Worm (Caenorhabditis elegans) whole organism, early embryonic: ENCODE measurements around the gene sulp-4.

Experiments used
- B0310.2 ChIP-seq: sonication (generic microtip); optimal IDR thresholded peaks from 2 replicates; lab custom pipeline; 2016; ENCODE audit warnings: mild to moderate bottlenecking, missing genetic modification characterization, missing compliant biosample characterization
- F13C5.2 ChIP-seq: sonication (generic microtip); optimal IDR thresholded peaks from 2 replicates; lab custom pipeline; 2017; ENCODE audit warnings: mild to moderate bottlenecking, missing genetic modification characterization, inconsistent platforms, missing compliant biosample characterization
- aly-1 ChIP-seq: sonication (generic microtip); optimal IDR thresholded peaks from 2 replicates; lab custom pipeline; 2016; ENCODE audit warnings: missing genetic modification characterization, missing compliant biosample characterization
- ama-1 ChIP-seq: fragments of 150-350 bp; optimal IDR thresholded peaks from 2 replicates; lab custom pipeline; 2014
- ceh-13 ChIP-seq: fragments of 200-800 bp; sonication (Bioruptor generic); optimal IDR thresholded peaks from 2 replicates; lab custom pipeline; 2018; ENCODE audit warnings: mild to moderate bottlenecking, missing genetic modification characterization, missing compliant biosample characterization
- ceh-36 ChIP-seq: sonication (generic microtip); optimal IDR thresholded peaks from 2 replicates; lab custom pipeline; 2016; ENCODE audit warnings: missing genetic modification characterization, inconsistent platforms, missing compliant biosample characterization
- ets-7 ChIP-seq: sonication (generic microtip); optimal IDR thresholded peaks from 2 replicates; lab custom pipeline; 2016; ENCODE audit warnings: missing genotype, missing genetic modification characterization, missing compliant biosample characterization
- flt-1 ChIP-seq: fragments of 200-800 bp; sonication (Bioruptor generic); IDR thresholded peaks from 2 replicates; pipeline ENCODE4 v1.3.6; 2022; ENCODE audit warnings: missing genetic modification characterization, missing compliant biosample characterization
- hmbx-1 ChIP-seq: sonication (generic microtip); optimal IDR thresholded peaks from 2 replicates; lab custom pipeline; 2016; ENCODE audit warnings: mild to moderate bottlenecking, missing genetic modification characterization, missing compliant biosample characterization
- hmg-4 ChIP-seq: fragments of 200-800 bp; sonication (Bioruptor generic); optimal IDR thresholded peaks from 2 replicates; lab custom pipeline; 2018; ENCODE audit warnings: mild to moderate bottlenecking, missing genetic modification characterization, missing compliant biosample characterization
- hnd-1 ChIP-seq: sonication (generic microtip); optimal IDR thresholded peaks from 2 replicates; lab custom pipeline; 2016; ENCODE audit warnings: missing genetic modification characterization, missing compliant biosample characterization
- pes-1 ChIP-seq: fragments of 200-800 bp; sonication (Bioruptor generic); IDR thresholded peaks from 2 replicates; pipeline ENCODE4 v1.3.6; 2022; ENCODE audit warnings: missing genetic modification reagents, missing genetic modification characterization, missing compliant biosample characterization
- scrt-1 ChIP-seq: fragments of 200-800 bp; sonication (Bioruptor generic); IDR thresholded peaks from 2 replicates; pipeline ENCODE4 v1.3.6; 2022; ENCODE audit warnings: missing genetic modification characterization, missing compliant biosample characterization
- sea-1 ChIP-seq: fragments of 200-800 bp; sonication (Bioruptor generic); conservative IDR thresholded peaks from 2 replicates; pipeline ENCODE4 v1.3.6; 2022; ENCODE audit warnings: missing genetic modification characterization, missing compliant biosample characterization
- tbx-11 ChIP-seq: fragments of 200-800 bp; sonication (Bioruptor generic); IDR thresholded peaks from 2 replicates; pipeline ENCODE4 v1.3.6; 2022; ENCODE audit warnings: missing genetic modification characterization, missing compliant biosample characterization
- tbx-37 ChIP-seq: fragments of 200-800 bp; sonication (Bioruptor generic); conservative IDR thresholded peaks from 2 replicates; pipeline ENCODE4 v1.3.6; 2022; ENCODE audit warnings: missing genetic modification reagents, missing genetic modification characterization, missing compliant biosample characterization
- tra-4 ChIP-seq: sonication (generic microtip); optimal IDR thresholded peaks from 2 replicates; lab custom pipeline; 2017; ENCODE audit warnings: missing genetic modification characterization, missing compliant biosample characterization

Gene sulp-4

ce11 chrV:11888656-11889055 lies 13.5 kb downstream of the sulp-4 start:
- no peak for TF ChIP-seq hnd-1
- TF ChIP-seq tra-4 (tag; lab: Kevin White, UChicago) = no peak
- no peak for TF ChIP-seq pes-1 (GFP tag; lab: Robert Waterston, UW)
- TF ChIP-seq flt-1 = no peak
- no peak for TF ChIP-seq hmg-4 (GFP tag; lab: Kevin White, UChicago)
- no peak for TF ChIP-seq ama-1
- no peak for TF ChIP-seq tbx-11
- no peak for TF ChIP-seq B0310.2 (tag; lab: Kevin White, UChicago)
- no peak for TF ChIP-seq ceh-36 (tag; lab: Kevin White, UChicago)
- TF ChIP-seq scrt-1 (GFP tag; lab: Robert Waterston, UW) = no peak
- TF ChIP-seq aly-1 (tag; lab: Kevin White, UChicago) = no peak
- no peak for TF ChIP-seq hmbx-1
- no peak for TF ChIP-seq F13C5.2 (tag; lab: Kevin White, UChicago)
- no peak for TF ChIP-seq ceh-13 (GFP tag; lab: Kevin White, UChicago)
- TF ChIP-seq sea-1 (GFP tag; lab: Robert Waterston, UW) = no peak

ce11 chrV:11889115-11889935 lies 14.2 kb downstream of the sulp-4 start:
- no peak for TF ChIP-seq ets-7 (tag; lab: Kevin White, UChicago)
- TF ChIP-seq tbx-37 (GFP tag; lab: Robert Waterston, UW) = no peak
- no peak for TF ChIP-seq tbx-11
- TF ChIP-seq F13C5.2 (tag; lab: Kevin White, UChicago) = no peak
- no peak for TF ChIP-seq B0310.2 (tag; lab: Kevin White, UChicago)
- TF ChIP-seq scrt-1 (GFP tag; lab: Robert Waterston, UW) = no peak
- TF ChIP-seq ceh-13 (GFP tag; lab: Kevin White, UChicago) = no peak
- TF ChIP-seq hmbx-1 = no peak
- TF ChIP-seq hmg-4 (GFP tag; lab: Kevin White, UChicago) = no peak
- TF ChIP-seq ceh-36 (tag; lab: Kevin White, UChicago) = no peak
- TF ChIP-seq ama-1 = no peak
- TF ChIP-seq tra-4 (tag; lab: Kevin White, UChicago) = no peak
- TF ChIP-seq pes-1 (GFP tag; lab: Robert Waterston, UW) = no peak
- TF ChIP-seq flt-1 = no peak
- TF ChIP-seq hnd-1 = no peak

ce11 chrV:11891143-11891862 lies 16.1 kb downstream of the sulp-4 start, which contains the start of the genes sodh-2 and srx-76:
sodh-2 (minus strand) TSS chrV:11891243.
srx-76 (plus strand) TSS chrV:11891812.
- TF ChIP-seq hmg-4 (GFP tag; lab: Kevin White, UChicago) (no peak), flt-1 (no peak), scrt-1 (GFP tag; lab: Robert Waterston, UW) (no peak), hnd-1 (no peak), ets-7 (tag; lab: Kevin White, UChicago) (no peak), ceh-13 (GFP tag; lab: Kevin White, UChicago) (no peak), B0310.2 (tag; lab: Kevin White, UChicago) (no peak), pes-1 (GFP tag; lab: Robert Waterston, UW) (no peak), sea-1 (GFP tag; lab: Robert Waterston, UW) (no peak), F13C5.2 (tag; lab: Kevin White, UChicago) (no peak), ama-1 (no peak), aly-1 (tag; lab: Kevin White, UChicago) (no peak), tra-4 (tag; lab: Kevin White, UChicago) (no peak), tbx-11 (no peak), ceh-36 (tag; lab: Kevin White, UChicago) (no peak), hmbx-1 (no peak)

ce11 chrV:11893975-11894374 lies 18.8 kb downstream of the sulp-4 start, which contains the start of gene K12G11.6:
K12G11.6 (plus strand) TSS chrV:11894331.
- TF ChIP-seq pes-1 (GFP tag; lab: Robert Waterston, UW) = no peak
- TF ChIP-seq ama-1 = no peak
- no peak for TF ChIP-seq hmg-4 (GFP tag; lab: Kevin White, UChicago)
- TF ChIP-seq ceh-36 (tag; lab: Kevin White, UChicago) = no peak
- no peak for TF ChIP-seq ets-7 (tag; lab: Kevin White, UChicago)
- no peak for TF ChIP-seq hmbx-1
- no peak for TF ChIP-seq B0310.2 (tag; lab: Kevin White, UChicago)
- TF ChIP-seq aly-1 (tag; lab: Kevin White, UChicago) = no peak

DNA sequence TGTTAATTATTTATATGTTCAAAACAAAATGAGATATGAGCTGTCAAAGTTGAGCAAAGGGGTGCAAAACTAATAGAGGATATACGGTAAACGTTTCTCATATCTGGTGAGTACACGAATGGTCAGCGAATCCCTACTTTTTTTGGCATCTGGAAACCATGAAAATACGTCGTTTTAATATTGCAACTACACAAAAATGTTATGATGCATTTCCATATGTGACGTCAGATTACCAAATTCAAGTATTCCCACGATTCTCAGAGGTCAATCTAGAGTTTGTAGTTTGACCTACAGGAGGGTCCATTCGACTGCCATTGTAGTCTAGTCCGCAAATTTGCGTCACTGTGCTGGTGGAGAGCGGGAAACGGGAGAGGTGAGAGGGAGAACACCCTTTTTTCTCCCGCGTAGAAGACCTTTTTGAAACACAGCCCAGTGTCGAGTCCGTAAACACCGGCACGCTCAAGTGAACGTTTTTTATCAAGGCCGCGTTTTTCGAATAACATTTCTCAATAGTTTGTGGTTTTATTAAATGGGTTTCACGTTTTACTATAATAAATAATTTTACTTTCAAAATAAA lies 21.2 kb downstream of the sulp-4 start:
- TF ChIP-seq ceh-36 (tag; lab: Kevin White, UChicago) (no peak), hnd-1 (no peak), hmg-4 (GFP tag; lab: Kevin White, UChicago) (peak; percentile 55)

- TF ChIP-seq flt-1 (no peak), aly-1 (tag; lab: Kevin White, UChicago) (no peak), ceh-36 (tag; lab: Kevin White, UChicago) (no peak), B0310.2 (tag; lab: Kevin White, UChicago) (no peak), tbx-37 (GFP tag; lab: Robert Waterston, UW) (no peak)
These were observed 22.4 kb downstream of the sulp-4 start for ce11 chrV:11897604-11898003.

ce11 chrV:11899149-11899548 lies 24.0 kb downstream of the sulp-4 start, which contains the start of gene sma-1:
sma-1 (plus strand) TSS chrV:11899449.
- TF ChIP-seq scrt-1 (GFP tag; lab: Robert Waterston, UW) = no peak
- TF ChIP-seq hmg-4 (GFP tag; lab: Kevin White, UChicago) = no peak
